Fruit fly (Drosophila melanogaster): ENCODE data around the gene CG33128.
A peak's percentile ranks its signal among the peaks of the same experiment; 100 is the strongest.

CG33128 gene

DNA sequence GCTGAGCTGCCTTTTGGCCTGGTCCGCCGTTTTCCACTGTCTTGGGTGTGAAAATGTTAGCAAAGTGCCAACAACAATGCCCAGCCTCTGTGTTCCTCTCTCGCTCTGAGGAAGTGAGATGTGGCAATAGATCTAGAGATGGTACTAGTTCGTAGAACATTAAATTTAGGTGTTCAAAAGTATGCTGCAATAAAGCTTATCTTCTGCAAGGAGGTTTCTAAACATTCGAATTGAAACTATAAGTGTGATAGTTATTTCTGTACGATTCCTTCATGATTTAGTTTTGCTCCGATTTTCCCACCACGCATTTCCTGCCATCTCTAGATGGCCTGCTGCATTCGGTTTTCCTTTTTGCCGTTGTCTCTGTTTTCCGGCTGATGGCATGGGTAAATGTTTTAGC lies 15.4 kb upstream of the CG33128 start (continued):
- TF ChIP-seq bigmax (GFP tag; optimal IDR thresholded peaks at IDR 0.05) (no peak), CG2712 (tag; optimal IDR thresholded peaks at IDR 0.05) (peak; percentile 35), CG11456 (GFP tag; IDR thresholded peaks at IDR 0.05) (0 out of 3 replicates have a peak, but pooled peaks have one; percentile 32), nom (GFP tag; optimal IDR thresholded peaks at IDR 0.05) (no peak), D (optimal IDR thresholded peaks at IDR 0.05) (peak; percentile 36), D (GFP tag; optimal IDR thresholded peaks at IDR 0.05) (no peak), CG15479 (GFP tag; optimal IDR thresholded peaks at IDR 0.05) (no peak), prd (optimal IDR thresholded peaks at IDR 0.05) (no peak), prd (GFP tag; IDR thresholded peaks at IDR 0.05) (peak; percentile 74), CG17328 (GFP tag; IDR thresholded peaks at IDR 0.05) (0 out of 2 replicates have a peak, but pooled peaks have one; percentile 6), row (GFP tag; IDR thresholded peaks at IDR 0.05) (0 out of 3 replicates have a peak, but pooled peaks have one; percentile 14)

DNA sequence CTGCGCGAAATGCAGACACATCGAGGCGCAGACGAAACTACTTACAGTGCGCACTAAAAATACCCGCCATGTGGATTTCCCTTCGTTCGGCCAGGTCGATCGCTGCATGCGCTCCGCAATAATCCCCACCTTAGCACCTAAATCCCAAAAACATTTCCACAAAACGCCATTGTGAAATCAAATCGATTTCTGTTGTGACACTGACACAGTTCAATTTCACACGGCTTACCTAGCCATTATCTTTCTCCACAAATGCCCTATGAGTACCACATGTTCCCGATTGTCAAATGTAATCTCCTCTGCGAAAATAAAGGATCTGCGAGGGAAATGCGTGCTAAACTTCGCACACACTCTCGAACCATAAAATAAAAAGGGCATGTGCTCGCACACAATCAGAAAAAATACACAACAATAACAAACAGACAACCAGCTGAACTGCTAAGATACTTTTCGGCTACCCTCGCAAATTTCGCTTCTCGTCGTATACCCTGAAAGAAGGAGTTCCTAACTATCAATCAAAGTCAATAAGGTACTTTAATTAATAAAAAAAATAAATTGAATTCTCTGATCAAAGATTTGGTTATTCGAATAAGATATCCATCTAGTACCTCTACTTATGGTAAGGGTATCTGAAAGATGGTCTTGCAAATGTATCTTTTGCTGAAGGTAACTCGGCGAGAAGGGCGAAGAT lies 7.8 kb upstream of the CG33128 start:
- peak; percentile 12 for TF ChIP-seq dmrt99B (tag; optimal IDR thresholded peaks at IDR 0.05)
- TF ChIP-seq ap (GFP tag; IDR thresholded peaks at IDR 0.05): 0 out of 2 replicates have a peak, but pooled peaks have one; percentile 12
- TF ChIP-seq slou (GFP tag; optimal IDR thresholded peaks at IDR 0.05): no peak
- TF ChIP-seq lmd (GFP tag; IDR thresholded peaks at IDR 0.05): peak; percentile 39; the same call in 1 of the 2 replicates
- peak; percentile 63; the same call in 1 of the 2 replicates for TF ChIP-seq stc (GFP tag; IDR thresholded peaks at IDR 0.05)
- peak; percentile 45 for TF ChIP-seq CG2678 (tag; optimal IDR thresholded peaks at IDR 0.05)
- TF ChIP-seq twi (tag; optimal IDR thresholded peaks at IDR 0.05): peak; percentile 49
- TF ChIP-seq D19A (tag; optimal IDR thresholded peaks at IDR 0.05): peak; percentile 83
- TF ChIP-seq CG13775 (GFP tag; optimal IDR thresholded peaks at IDR 0.05): no peak
- TF ChIP-seq E2f1 (GFP tag; IDR thresholded peaks at IDR 0.05): peak; percentile 42; the same call in 1 of the 2 replicates
- 0 out of 2 replicates have a peak, but pooled peaks have one; percentile 7 for TF ChIP-seq esg (GFP tag; conservative IDR thresholded peaks at IDR 0.05)
- peak; percentile 25; the same call in 1 of the 3 replicates for TF ChIP-seq B-H1 (GFP tag; IDR thresholded peaks at IDR 0.05)
- TF ChIP-seq wor (GFP tag; IDR thresholded peaks at IDR 0.05): no peak
- TF ChIP-seq CG17186 (GFP tag; optimal IDR thresholded peaks at IDR 0.05): peak; percentile 5
- TF ChIP-seq CG4424 (GFP tag; optimal IDR thresholded peaks at IDR 0.05): peak; percentile 13
- peak; percentile 27 for TF ChIP-seq CG2712 (tag; optimal IDR thresholded peaks at IDR 0.05)
- no peak for TF ChIP-seq sc (optimal IDR thresholded peaks at IDR 0.05)
- TF ChIP-seq sc (GFP tag; optimal IDR thresholded peaks at IDR 0.05): no peak
- no peak for TF ChIP-seq Mes4 (GFP tag; optimal IDR thresholded peaks at IDR 0.05)
- TF ChIP-seq unc-4 (GFP tag; IDR thresholded peaks at IDR 0.05; ENCODE audit: partially characterized antibody): no peak
- TF ChIP-seq zen (tag; optimal IDR thresholded peaks at IDR 0.05): peak; percentile 15
- no peak for TF ChIP-seq prd (optimal IDR thresholded peaks at IDR 0.05)
- peak; percentile 70 for TF ChIP-seq prd (GFP tag; IDR thresholded peaks at IDR 0.05)
- peak; percentile 35; the same call in 1 of the 3 replicates for TF ChIP-seq so (GFP tag; IDR thresholded peaks at IDR 0.05)
- peak; percentile 43 for TF ChIP-seq phol (tag; optimal IDR thresholded peaks at IDR 0.05)
- TF ChIP-seq cad (GFP tag; optimal IDR thresholded peaks at IDR 0.05): peak; percentile 18
- TF ChIP-seq h (optimal IDR thresholded peaks at IDR 0.05): no peak
- TF ChIP-seq CG15479 (GFP tag; optimal IDR thresholded peaks at IDR 0.05): peak; percentile 40
- peak; percentile 28; the same call in 1 of the 2 replicates for TF ChIP-seq ttk (GFP tag; IDR thresholded peaks at IDR 0.05)
- TF ChIP-seq CG4404 (GFP tag; IDR thresholded peaks at IDR 0.05): peak; percentile 36
- peak; percentile 59 for TF ChIP-seq sens (GFP tag)
- 0 out of 3 replicates have a peak, but pooled peaks have one; percentile 24 for TF ChIP-seq Optix (GFP tag; IDR thresholded peaks at IDR 0.05)
- TF ChIP-seq CG17385 (GFP tag; optimal IDR thresholded peaks at IDR 0.05): no peak
- peak; percentile 32 for TF ChIP-seq CG17359 (tag; optimal IDR thresholded peaks at IDR 0.05)
- TF ChIP-seq Ets65A (GFP tag): peak; percentile 59
- TF ChIP-seq tll (GFP tag; optimal IDR thresholded peaks at IDR 0.05): peak in 1 of 2 experiments; percentile 9
- peak; percentile 53 for TF ChIP-seq ind (GFP tag; optimal IDR thresholded peaks at IDR 0.05)
- TF ChIP-seq dimm (GFP tag; IDR thresholded peaks at IDR 0.05): 0 out of 2 replicates have a peak, but pooled peaks have one; percentile 19
- TF ChIP-seq CG12391 (tag; optimal IDR thresholded peaks at IDR 0.05): no peak
- TF ChIP-seq CG7745 (tag; optimal IDR thresholded peaks at IDR 0.05): no peak
- TF ChIP-seq CG1603 (tag; optimal IDR thresholded peaks at IDR 0.05): peak; percentile 29
